Worm (Caenorhabditis elegans): Measurements from ENCODE around the gene C05D11.8.

Gene C05D11.8

ce11 chrIII:6396381-6396780 is 30.7 kb downstream of the C05D11.8 start (continued):
- TF ChIP-seq tbp1 (GFP tag; optimal IDR thresholded peaks at IDR 0.05) = no peak
- no peak for TF ChIP-seq madf-6 (GFP tag; IDR thresholded peaks at IDR 0.05)
- no peak for TF ChIP-seq hrde-1 (tag; optimal IDR thresholded peaks at IDR 0.05; ENCODE audit: borderline replicate concordance)
- peak; percentile 10 for TF ChIP-seq tlf-1 (GFP tag; optimal IDR thresholded peaks at IDR 0.05)

- TF ChIP-seq ama-1 (optimal IDR thresholded peaks at IDR 0.05) = peak; percentile 10
- TF ChIP-seq ama-1 (GFP tag; optimal IDR thresholded peaks at IDR 0.05) = no peak
- no peak for TF ChIP-seq F49E8.2 (tag; optimal IDR thresholded peaks at IDR 0.05; ENCODE audit: insufficient read depth)
- no peak for TF ChIP-seq egl-44 (GFP tag; IDR thresholded peaks at IDR 0.05)
These were observed 31.3 kb downstream of the C05D11.8 start, which contains the start of gene oatr-1 for ce11 chrIII:6395706-6396232. Gene oatr-1 (minus strand): TSS chrIII:6396182.

- TF ChIP-seq madf-6 (GFP tag; IDR thresholded peaks at IDR 0.05) (no peak), rcor-1 (GFP tag; IDR thresholded peaks at IDR 0.05) (no peak), efl-1 (GFP tag; optimal IDR thresholded peaks at IDR 0.05) (no peak), lir-1 (GFP tag; conservative IDR thresholded peaks at IDR 0.05) (no peak), hlh-12 (tag; optimal IDR thresholded peaks at IDR 0.05) (no peak), atf-7 (tag; optimal IDR thresholded peaks at IDR 0.05) (no peak), C06A6.2 (GFP tag; conservative IDR thresholded peaks at IDR 0.05) (no peak), ztf-26 (tag; optimal IDR thresholded peaks at IDR 0.05) (no peak)
These were observed 36.5 kb downstream of the C05D11.8 start, which contains the start of gene smrc-1 for ce11 chrIII:6390644-6391043. Gene smrc-1 (plus strand): TSS chrIII:6390944.

- TF ChIP-seq ets-4 (GFP tag; optimal IDR thresholded peaks at IDR 0.05) (no peak), fkh-3 (tag; optimal IDR thresholded peaks at IDR 0.05) (no peak), lsl-1 (GFP tag; optimal IDR thresholded peaks at IDR 0.05) (peak; percentile 0), ZK185.1 (tag; optimal IDR thresholded peaks at IDR 0.05; ENCODE audit: poor library complexity, severe bottlenecking) (no peak), cebp-1 (GFP tag; IDR thresholded peaks at IDR 0.05) (no peak), cebp-1 (tag; optimal IDR thresholded peaks at IDR 0.05) (no peak)
These were observed 37.6 kb downstream of the C05D11.8 start, which contains the start of gene C16A3.2 for ce11 chrIII:6389533-6389932. Gene C16A3.2 (plus strand): TSS chrIII:6389833.

- TF ChIP-seq madf-6 (GFP tag; IDR thresholded peaks at IDR 0.05) (peak; percentile 30; the same call in 1 of the 2 replicates), F49E8.2 (tag; optimal IDR thresholded peaks at IDR 0.05; ENCODE audit: insufficient read depth) (peak; percentile 59), ama-1 (optimal IDR thresholded peaks at IDR 0.05) (no peak), ama-1 (GFP tag; optimal IDR thresholded peaks at IDR 0.05) (peak in 1 of 2 experiments; percentile 2), madf-10 (tag; optimal IDR thresholded peaks at IDR 0.05) (no peak), lin-35 (GFP tag; optimal IDR thresholded peaks at IDR 0.05) (peak in 1 of 3 experiments; percentile 39), F23B12.7 (tag; optimal IDR thresholded peaks at IDR 0.05; ENCODE audit: insufficient read depth) (peak; percentile 20), ztf-28 (GFP tag; IDR thresholded peaks at IDR 0.05) (no peak), snpc-1.3 (tag; optimal IDR thresholded peaks at IDR 0.05; ENCODE audit: insufficient read depth) (no peak), hrde-1 (tag; optimal IDR thresholded peaks at IDR 0.05; ENCODE audit: borderline replicate concordance) (no peak), ztf-18 (tag; optimal IDR thresholded peaks at IDR 0.05) (peak; percentile 1), F33H1.4 (GFP tag; IDR thresholded peaks at IDR 0.05) (peak; percentile 64), gei-17 (GFP tag; optimal IDR thresholded peaks at IDR 0.05) (no peak), xnd-1 (tag; optimal IDR thresholded peaks at IDR 0.05) (peak; percentile 14), lsl-1 (GFP tag; optimal IDR thresholded peaks at IDR 0.05) (peak; percentile 87), him-1 (tag; optimal IDR thresholded peaks at IDR 0.05) (peak; percentile 42)
These were observed 44.0 kb downstream of the C05D11.8 start, which contains the start of gene let-716 for ce11 chrIII:6382987-6383602. Gene let-716 (plus strand): TSS chrIII:6383552.
